Fruit fly (Drosophila melanogaster) whole organism, pupa: ENCODE measurements around the gene CG32488.

Experiments
- CG10348 ChIP-seq: fragments of 200-800 bp; sonication (Bioruptor generic); IDR thresholded peaks from 2 replicates; pipeline ENCODE4 v1.3.6; 2022; ENCODE audit warnings: missing biosample characterization, missing genetic modification characterization
- CG12605 ChIP-seq: fragments of 200-800 bp; sonication (Bioruptor generic); IDR thresholded peaks from 2 replicates; pipeline ENCODE4 v1.3.6; 2022; ENCODE audit warnings: missing biosample characterization, missing genetic modification characterization
- CG13204 ChIP-seq: fragments of 200-800 bp; sonication (Bioruptor generic); optimal IDR thresholded peaks from 2 replicates; lab custom pipeline; 2018; ENCODE audit warnings: missing biosample characterization, mild to moderate bottlenecking, missing genetic modification characterization, moderate library complexity
- CG14655 ChIP-seq: fragments of 200-800 bp; sonication (Bioruptor generic); optimal IDR thresholded peaks from 3 replicates; lab custom pipeline; 2017; ENCODE audit warnings: mild to moderate bottlenecking, missing biosample characterization, missing genetic modification reagents, missing genetic modification characterization
- CG15710 ChIP-seq: fragments of 200-800 bp; sonication (Bioruptor generic); optimal IDR thresholded peaks from 2 replicates; lab custom pipeline; 2018; ENCODE audit warnings: missing biosample characterization, mild to moderate bottlenecking, missing genetic modification characterization, moderate library complexity
- CG17806 ChIP-seq: fragments of 200-800 bp; sonication (Bioruptor generic); optimal IDR thresholded peaks from 2 replicates; lab custom pipeline; 2018; ENCODE audit warnings: missing biosample characterization, mild to moderate bottlenecking, missing genetic modification characterization, moderate library complexity
- CG32121 ChIP-seq: fragments of 200-800 bp; sonication (Bioruptor generic); IDR thresholded peaks from 2 replicates; pipeline ENCODE4 v1.3.6; 2022; ENCODE audit warnings: missing biosample characterization, missing genetic modification characterization
- CG34367 ChIP-seq: fragments of 200-800 bp; sonication (Bioruptor generic); optimal IDR thresholded peaks from 2 replicates; lab custom pipeline; 2018; ENCODE audit warnings: missing biosample characterization, mild to moderate bottlenecking, missing genetic modification characterization
- CG4496 ChIP-seq: fragments of 200-800 bp; sonication (Bioruptor generic); IDR thresholded peaks from 3 replicates; pipeline ENCODE4 v1.3.6; 2022; ENCODE audit warnings: missing biosample characterization, missing genetic modification characterization
- CG8159 ChIP-seq: fragments of 200-800 bp; sonication (Bioruptor generic); optimal IDR thresholded peaks from 3 replicates; lab custom pipeline; 2018; ENCODE audit warnings: missing biosample characterization, mild to moderate bottlenecking, missing genetic modification characterization, moderate library complexity
- CG8301 ChIP-seq: fragments of 200-800 bp; sonication (Bioruptor generic); optimal IDR thresholded peaks from 2 replicates; lab custom pipeline; 2018; ENCODE audit warnings: missing biosample characterization, mild to moderate bottlenecking, missing genetic modification characterization
- CG9948 ChIP-seq: fragments of 200-800 bp; sonication (Bioruptor generic); optimal IDR thresholded peaks from 2 replicates; lab custom pipeline; 2018; ENCODE audit warnings: missing biosample characterization, mild to moderate bottlenecking, missing genetic modification characterization, moderate library complexity
- D1 ChIP-seq: fragments of 200-800 bp; sonication (Bioruptor generic); optimal IDR thresholded peaks from 2 replicates; lab custom pipeline; 2018; ENCODE audit warnings: missing biosample characterization, mild to moderate bottlenecking, missing genetic modification characterization, moderate library complexity
- EcR ChIP-seq: fragments of 200-800 bp; sonication (Bioruptor generic); optimal IDR thresholded peaks from 3 replicates; lab custom pipeline; 2019; ENCODE audit warnings: missing biosample characterization, missing genetic modification characterization, mild to moderate bottlenecking, moderate library complexity, missing genetic modification reagents
- Ets98B ChIP-seq: fragments of 200-800 bp; sonication (Bioruptor generic); IDR thresholded peaks from 2 replicates; pipeline ENCODE4 v1.3.6; 2022; ENCODE audit warnings: missing biosample characterization, missing genetic modification characterization
- Pif1A ChIP-seq: fragments of 200-800 bp; sonication (Bioruptor generic); optimal IDR thresholded peaks from 3 replicates; lab custom pipeline; 2016; ENCODE audit warnings: missing biosample characterization, missing genetic modification characterization
- Pif1B ChIP-seq: fragments of 200-800 bp; sonication (Bioruptor generic); optimal IDR thresholded peaks from 3 replicates; lab custom pipeline; 2016; ENCODE audit warnings: missing biosample characterization, missing genetic modification characterization
- Snoo ChIP-seq: fragments of 200-800 bp; sonication (Bioruptor generic); optimal IDR thresholded peaks from 3 replicates; lab custom pipeline; 2017; ENCODE audit warnings: missing biosample characterization, mild to moderate bottlenecking, missing genetic modification characterization, inconsistent platforms
- fd96Ca ChIP-seq: fragments of 200-800 bp; sonication (Bioruptor generic); IDR thresholded peaks from 3 replicates; pipeline ENCODE4 v1.3.6; 2022; ENCODE audit warnings: missing biosample characterization, missing genetic modification characterization
- gl ChIP-seq: fragments of 200-800 bp; sonication (Bioruptor generic); optimal IDR thresholded peaks from 2 replicates; lab custom pipeline; 2018; ENCODE audit warnings: missing biosample characterization, mild to moderate bottlenecking, missing genetic modification characterization
- rn ChIP-seq: fragments of 200-800 bp; sonication (Bioruptor generic); IDR thresholded peaks from 2 replicates; pipeline ENCODE4 v1.3.6; 2022; ENCODE audit warnings: missing biosample characterization, missing genetic modification characterization

CG32488 gene

dm6 chr3L:3046325-3047156 lies 30.7 kb upstream of the CG32488 start, which contains the start of the genes scramb2 and Sk2:
TSS of gene scramb2 (minus strand) at chr3L:3046812.
TSS of gene Sk2 (plus strand) at chr3L:3047087.
- TF ChIP-seq CG9948 (tag; lab: Kevin White, UChicago) (peak; percentile 96), CG10348 (GFP tag; lab: Robert Waterston, UW) (peak; percentile 67), CG13204 (peak; percentile 94), Pif1B (peak; percentile 95), CG15710 (tag; lab: Kevin White, UChicago) (peak; percentile 96), CG32121 (GFP tag; lab: Robert Waterston, UW) (peak; percentile 97), EcR (no peak), rn (GFP tag; lab: Robert Waterston, UW) (peak; percentile 91), gl (tag; lab: Kevin White, UChicago) (peak; percentile 91), Pif1A (GFP tag; lab: Kevin White, UChicago) (peak; percentile 96), fd96Ca (GFP tag; lab: Robert Waterston, UW) (peak; percentile 97), CG4496 (GFP tag; lab: Robert Waterston, UW) (peak; percentile 98), Ets98B (GFP tag; lab: Robert Waterston, UW) (peak; percentile 97), CG12605 (peak; percentile 97), CG8159 (tag; lab: Kevin White, UChicago) (peak; percentile 95), CG14655 (GFP tag; lab: Kevin White, UChicago) (peak; percentile 97), CG34367 (tag; lab: Kevin White, UChicago) (peak; percentile 95), Snoo (tag; lab: Kevin White, UChicago) (peak; percentile 95), CG8301 (tag; lab: Kevin White, UChicago) (peak; percentile 97), D1 (no peak), CG17806 (tag; lab: Kevin White, UChicago) (peak; percentile 96)

- peak; percentile 83 for TF ChIP-seq Pif1A (GFP tag; lab: Kevin White, UChicago)
- TF ChIP-seq rn (GFP tag; lab: Robert Waterston, UW), result no peak
- peak; percentile 37; the same call in 1 of the 2 replicates for TF ChIP-seq CG32121 (GFP tag; lab: Robert Waterston, UW)
- peak; percentile 61 for TF ChIP-seq Ets98B (GFP tag; lab: Robert Waterston, UW)
- TF ChIP-seq CG13204, result peak; percentile 48
- TF ChIP-seq CG8159 (tag; lab: Kevin White, UChicago), result peak; percentile 94
- TF ChIP-seq CG8301 (tag; lab: Kevin White, UChicago), result peak; percentile 76
- TF ChIP-seq D1, result peak; percentile 89
- TF ChIP-seq EcR, result no peak
- TF ChIP-seq CG9948 (tag; lab: Kevin White, UChicago), result peak; percentile 90
- TF ChIP-seq gl (tag; lab: Kevin White, UChicago), result peak; percentile 70
- peak; percentile 87 for TF ChIP-seq CG34367 (tag; lab: Kevin White, UChicago)
- peak; percentile 88 for TF ChIP-seq Pif1B
- peak; percentile 87 for TF ChIP-seq CG17806 (tag; lab: Kevin White, UChicago)
- peak; percentile 32; the same call in 1 of the 3 replicates for TF ChIP-seq fd96Ca (GFP tag; lab: Robert Waterston, UW)
- peak; percentile 74; the same call in 1 of the 3 replicates for TF ChIP-seq CG4496 (GFP tag; lab: Robert Waterston, UW)
- no peak; the same call in 1 of the 2 replicates for TF ChIP-seq CG12605
- TF ChIP-seq CG14655 (GFP tag; lab: Kevin White, UChicago), result peak; percentile 83
- TF ChIP-seq Snoo (tag; lab: Kevin White, UChicago), result peak; percentile 79
- TF ChIP-seq CG10348 (GFP tag; lab: Robert Waterston, UW), result no peak
- peak; percentile 92 for TF ChIP-seq CG15710 (tag; lab: Kevin White, UChicago)
Observed at dm6 chr3L:3045256-3045743, 29.4 kb upstream of the CG32488 start.

- peak; percentile 68 for TF ChIP-seq CG8301 (tag; lab: Kevin White, UChicago)
- TF ChIP-seq CG32121 (GFP tag; lab: Robert Waterston, UW), result peak; percentile 77
- TF ChIP-seq D1, result no peak
- no peak for TF ChIP-seq CG10348 (GFP tag; lab: Robert Waterston, UW)
- TF ChIP-seq CG9948 (tag; lab: Kevin White, UChicago), result peak; percentile 60
- peak; percentile 87 for TF ChIP-seq CG4496 (GFP tag; lab: Robert Waterston, UW)
- TF ChIP-seq Ets98B (GFP tag; lab: Robert Waterston, UW), result peak; percentile 75
- TF ChIP-seq CG12605, result peak; percentile 25; the same call in 1 of the 2 replicates
- peak; percentile 73 for TF ChIP-seq Pif1B
- TF ChIP-seq CG14655 (GFP tag; lab: Kevin White, UChicago), result peak; percentile 66
- peak; percentile 56 for TF ChIP-seq CG15710 (tag; lab: Kevin White, UChicago)
- peak; percentile 43 for TF ChIP-seq CG34367 (tag; lab: Kevin White, UChicago)
- peak; percentile 52 for TF ChIP-seq Snoo (tag; lab: Kevin White, UChicago)
- no peak for TF ChIP-seq gl (tag; lab: Kevin White, UChicago)
- TF ChIP-seq rn (GFP tag; lab: Robert Waterston, UW), result 0 out of 2 replicates have a peak, but pooled peaks have one; percentile 22
- no peak for TF ChIP-seq EcR
- no peak for TF ChIP-seq CG13204
- TF ChIP-seq CG8159 (tag; lab: Kevin White, UChicago), result peak; percentile 53
- peak; percentile 41 for TF ChIP-seq CG17806 (tag; lab: Kevin White, UChicago)
- 0 out of 3 replicates have a peak, but pooled peaks have one; percentile 26 for TF ChIP-seq fd96Ca (GFP tag; lab: Robert Waterston, UW)
- peak; percentile 66 for TF ChIP-seq Pif1A (GFP tag; lab: Kevin White, UChicago)
Observed at dm6 chr3L:3042150-3043049, 26.5 kb upstream of the CG32488 start, which contains the start of gene Prx4. TSS of gene Prx4 (plus strand) at chr3L:3042359.
